Fruit fly (Drosophila melanogaster): ENCODE data around the gene gnu.
A peak's percentile ranks its signal among the peaks of the same experiment; 100 is the strongest.

The gnu gene

DNA sequence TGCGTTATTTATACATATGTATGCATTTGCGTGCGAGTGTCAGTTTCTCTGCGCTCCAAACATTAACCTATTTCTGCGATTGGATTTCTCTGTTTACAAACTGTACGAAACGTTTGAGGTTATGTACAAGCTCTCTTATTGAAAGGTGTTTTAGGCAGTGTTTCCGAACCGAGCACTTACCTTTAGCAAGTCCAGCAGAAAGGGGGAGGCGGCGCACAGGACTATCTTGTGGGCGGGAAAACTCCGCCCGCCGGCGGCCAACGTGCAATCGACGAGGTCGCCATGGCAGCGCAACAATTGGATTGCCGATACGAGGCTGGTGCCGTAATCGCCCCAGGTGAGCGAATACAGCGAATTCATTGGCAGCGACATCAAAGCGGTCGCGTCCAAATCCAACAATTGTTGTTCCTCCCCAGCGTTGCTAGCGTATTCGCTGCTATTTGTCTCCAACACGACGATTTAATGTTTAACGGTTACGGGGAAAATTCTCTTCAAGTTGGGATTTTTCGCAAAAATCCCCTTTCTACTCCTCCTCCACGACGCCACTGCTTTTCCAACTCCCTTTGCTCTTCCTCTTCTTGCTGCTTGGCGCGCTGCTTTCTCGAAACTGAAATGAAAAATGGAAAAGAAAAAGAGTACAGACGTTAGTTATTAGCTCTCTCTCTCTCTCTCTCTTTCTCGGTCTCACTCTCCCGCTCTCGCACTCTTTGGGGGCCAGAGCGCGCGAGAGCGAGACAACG, 46.3 kb downstream of the gnu start (continued):
- peak; percentile 55 for TF ChIP-seq nom (GFP tag; optimal IDR thresholded peaks at IDR 0.05)
- peak; percentile 72 for TF ChIP-seq odd (GFP tag; optimal IDR thresholded peaks at IDR 0.05)
- TF ChIP-seq chif (GFP tag; optimal IDR thresholded peaks at IDR 0.05): peak; percentile 83 to 84
- TF ChIP-seq CG10274 (GFP tag; optimal IDR thresholded peaks at IDR 0.05): peak; percentile 80
- peak; percentile 85 for TF ChIP-seq tup (GFP tag; optimal IDR thresholded peaks at IDR 0.05)
- no peak for TF ChIP-seq sc (optimal IDR thresholded peaks at IDR 0.05)
- TF ChIP-seq sc (GFP tag; optimal IDR thresholded peaks at IDR 0.05): peak; percentile 50
- peak; percentile 95 for TF ChIP-seq CG11456 (GFP tag; IDR thresholded peaks at IDR 0.05)
- TF ChIP-seq Ptx1 (GFP tag; IDR thresholded peaks at IDR 0.05): peak; percentile 89
- TF ChIP-seq CG15073 (GFP tag; optimal IDR thresholded peaks at IDR 0.05): no peak

DNA sequence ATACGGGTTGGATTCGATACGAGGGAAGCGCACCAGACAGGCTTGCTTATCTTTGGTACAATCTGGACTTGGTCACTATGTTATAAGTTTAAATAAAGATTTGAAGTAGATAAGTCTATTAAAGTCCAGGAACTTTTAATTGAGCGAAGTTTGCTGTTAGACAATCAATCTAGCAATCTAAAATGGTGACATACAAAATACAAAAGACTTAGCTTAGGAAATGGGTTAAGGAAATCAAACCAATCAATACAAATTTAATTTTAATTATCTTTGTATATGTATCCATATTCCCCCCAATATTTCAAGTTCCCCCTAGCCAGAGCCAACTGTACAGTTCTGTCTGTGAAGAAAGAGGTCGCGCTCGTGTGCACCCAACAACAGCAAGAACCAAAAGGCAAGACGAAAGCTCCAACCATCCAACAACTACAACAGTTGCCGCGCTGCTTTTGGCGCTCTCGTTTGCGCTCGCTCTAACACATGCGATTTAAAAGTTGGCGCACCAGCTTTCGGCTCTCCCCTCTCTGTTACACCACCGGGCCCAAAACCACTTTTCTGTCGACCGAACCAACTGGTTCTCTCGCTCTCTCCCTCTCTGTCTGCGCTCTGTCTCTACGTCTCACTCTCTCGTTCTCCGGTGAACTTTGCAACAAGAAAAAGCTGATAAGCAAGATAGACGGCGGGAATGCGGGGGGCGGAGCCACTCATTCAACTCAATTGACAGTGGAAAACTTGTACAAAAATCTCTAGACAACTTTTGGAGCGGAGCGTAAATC, 47.0 kb downstream of the gnu start:
- TF ChIP-seq CG4730 (GFP tag; IDR thresholded peaks at IDR 0.05) (peak; percentile 81), toy (GFP tag; IDR thresholded peaks at IDR 0.05) (0 out of 2 replicates have a peak, but pooled peaks have one; percentile 11), btn (GFP tag; optimal IDR thresholded peaks at IDR 0.05) (no peak), otp (GFP tag; IDR thresholded peaks at IDR 0.05) (no peak), psq (GFP tag; optimal IDR thresholded peaks at IDR 0.05) (peak; percentile 43), Lhr (GFP tag; optimal IDR thresholded peaks at IDR 0.05) (no peak), Hmr (GFP tag; optimal IDR thresholded peaks at IDR 0.05) (peak; percentile 89), CG13775 (GFP tag; optimal IDR thresholded peaks at IDR 0.05) (peak; percentile 81), CG6272 (GFP tag; IDR thresholded peaks at IDR 0.05) (peak; percentile 71), CG11456 (GFP tag; IDR thresholded peaks at IDR 0.05) (peak; percentile 87), CG11085 (GFP tag; IDR thresholded peaks at IDR 0.05) (peak; percentile 67), CG7271 (tag; optimal IDR thresholded peaks at IDR 0.05) (no peak), Meics (GFP tag; optimal IDR thresholded peaks at IDR 0.05) (peak; percentile 93), wek (GFP tag; optimal IDR thresholded peaks at IDR 0.05) (no peak), scrt (GFP tag; optimal IDR thresholded peaks at IDR 0.05) (peak; percentile 53), abd-A (tag; optimal IDR thresholded peaks at IDR 0.05) (peak; percentile 76), CG6765 (GFP tag; optimal IDR thresholded peaks at IDR 0.05) (peak; percentile 87), nerfin-2 (GFP tag; IDR thresholded peaks at IDR 0.05; ENCODE audit: partially characterized antibody) (no peak), CG43689 (GFP tag; IDR thresholded peaks at IDR 0.05) (peak; percentile 54), pita (GFP tag; optimal IDR thresholded peaks at IDR 0.05) (no peak), E2f1 (GFP tag; IDR thresholded peaks at IDR 0.05) (peak; percentile 79), Ptx1 (GFP tag; IDR thresholded peaks at IDR 0.05) (peak; percentile 90), Camta (GFP tag; optimal IDR thresholded peaks at IDR 0.05) (peak; percentile 71), pan (optimal IDR thresholded peaks at IDR 0.05) (no peak), pan (GFP tag; optimal IDR thresholded peaks at IDR 0.05 in 1 of 2, IDR thresholded peaks at IDR 0.05 in 1 of 2) (peak in 1 of 2 experiments; percentile 89), kah (GFP tag; optimal IDR thresholded peaks at IDR 0.05) (peak; percentile 51), CG9932 (GFP tag; IDR thresholded peaks at IDR 0.05) (peak; percentile 86), CG4360 (GFP tag; IDR thresholded peaks at IDR 0.05) (no peak; the same call in none of the 2 replicates), CG15696 (tag; optimal IDR thresholded peaks at IDR 0.05) (peak; percentile 56), chm (GFP tag; IDR thresholded peaks at IDR 0.05) (no peak; the same call in 1 of the 2 replicates), CG3838 (GFP tag; optimal IDR thresholded peaks at IDR 0.05) (peak; percentile 25), Bdp1 (GFP tag; optimal IDR thresholded peaks at IDR 0.05) (peak; percentile 63), CG12155 (GFP tag; optimal IDR thresholded peaks at IDR 0.05) (peak; percentile 84), CG13296 (GFP tag; optimal IDR thresholded peaks at IDR 0.05) (peak; percentile 86), CG18262 (tag; optimal IDR thresholded peaks at IDR 0.05) (peak; percentile 87), so (GFP tag; IDR thresholded peaks at IDR 0.05) (peak; percentile 72; the same call in 1 of the 3 replicates), Sry-β (GFP tag; optimal IDR thresholded peaks at IDR 0.05) (no peak), twi (tag; optimal IDR thresholded peaks at IDR 0.05) (peak; percentile 59), CG8944 (GFP tag; optimal IDR thresholded peaks at IDR 0.05) (peak; percentile 73)

Data from whole organism, embryonic.